Worm (Caenorhabditis elegans) whole organism, early embryonic: ENCODE results near the gene lys-2.

Source experiments
- B0310.2 ChIP-seq: sonication (generic microtip); optimal IDR thresholded peaks from 2 replicates; lab custom pipeline; 2016; ENCODE audit warnings: mild to moderate bottlenecking, missing genetic modification characterization, missing compliant biosample characterization
- F13C5.2 ChIP-seq: sonication (generic microtip); optimal IDR thresholded peaks from 2 replicates; lab custom pipeline; 2017; ENCODE audit warnings: mild to moderate bottlenecking, missing genetic modification characterization, inconsistent platforms, missing compliant biosample characterization
- ama-1 ChIP-seq: fragments of 150-350 bp; optimal IDR thresholded peaks from 2 replicates; lab custom pipeline; 2014
- ceh-13 ChIP-seq: fragments of 200-800 bp; sonication (Bioruptor generic); optimal IDR thresholded peaks from 2 replicates; lab custom pipeline; 2018; ENCODE audit warnings: mild to moderate bottlenecking, missing genetic modification characterization, missing compliant biosample characterization
- ceh-36 ChIP-seq: sonication (generic microtip); optimal IDR thresholded peaks from 2 replicates; lab custom pipeline; 2016; ENCODE audit warnings: missing genetic modification characterization, inconsistent platforms, missing compliant biosample characterization
- flt-1 ChIP-seq: fragments of 200-800 bp; sonication (Bioruptor generic); IDR thresholded peaks from 2 replicates; pipeline ENCODE4 v1.3.6; 2022; ENCODE audit warnings: missing genetic modification characterization, missing compliant biosample characterization
- hmbx-1 ChIP-seq: sonication (generic microtip); optimal IDR thresholded peaks from 2 replicates; lab custom pipeline; 2016; ENCODE audit warnings: mild to moderate bottlenecking, missing genetic modification characterization, missing compliant biosample characterization
- hmg-4 ChIP-seq: fragments of 200-800 bp; sonication (Bioruptor generic); optimal IDR thresholded peaks from 2 replicates; lab custom pipeline; 2018; ENCODE audit warnings: mild to moderate bottlenecking, missing genetic modification characterization, missing compliant biosample characterization
- hnd-1 ChIP-seq: sonication (generic microtip); optimal IDR thresholded peaks from 2 replicates; lab custom pipeline; 2016; ENCODE audit warnings: missing genetic modification characterization, missing compliant biosample characterization
- scrt-1 ChIP-seq: fragments of 200-800 bp; sonication (Bioruptor generic); IDR thresholded peaks from 2 replicates; pipeline ENCODE4 v1.3.6; 2022; ENCODE audit warnings: missing genetic modification characterization, missing compliant biosample characterization
- sea-1 ChIP-seq: fragments of 200-800 bp; sonication (Bioruptor generic); conservative IDR thresholded peaks from 2 replicates; pipeline ENCODE4 v1.3.6; 2022; ENCODE audit warnings: missing genetic modification characterization, missing compliant biosample characterization
- tbx-11 ChIP-seq: fragments of 200-800 bp; sonication (Bioruptor generic); IDR thresholded peaks from 2 replicates; pipeline ENCODE4 v1.3.6; 2022; ENCODE audit warnings: missing genetic modification characterization, missing compliant biosample characterization
- tbx-37 ChIP-seq: fragments of 200-800 bp; sonication (Bioruptor generic); conservative IDR thresholded peaks from 2 replicates; pipeline ENCODE4 v1.3.6; 2022; ENCODE audit warnings: missing genetic modification reagents, missing genetic modification characterization, missing compliant biosample characterization

DNA sequence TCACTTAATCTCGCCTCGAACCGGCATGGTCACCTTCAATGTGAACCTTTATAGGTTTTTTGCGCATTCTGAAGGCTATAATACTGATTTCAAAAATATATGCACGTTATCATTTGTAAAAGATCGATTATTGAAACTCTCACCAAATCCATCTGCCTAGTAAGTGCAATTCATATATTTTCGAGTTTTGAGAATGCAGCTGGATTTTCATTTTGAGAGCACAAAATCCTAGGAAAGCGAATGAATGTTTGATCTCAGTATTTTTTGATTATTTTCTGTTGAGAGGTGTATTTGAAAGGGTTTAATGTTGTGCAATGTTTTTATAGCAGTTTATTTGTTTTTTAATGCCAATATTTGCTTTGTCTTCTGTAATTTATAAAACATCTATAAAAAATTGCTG is 5.2 kb downstream of the lys-2 start:
- no peak for TF ChIP-seq flt-1 (GFP tag; lab: Robert Waterston, UW)
- TF ChIP-seq hnd-1 (tag; lab: Kevin White, UChicago), result no peak
- no peak for TF ChIP-seq B0310.2 (tag; lab: Kevin White, UChicago)
- no peak for TF ChIP-seq ama-1 (lab: Kevin White, UChicago)
- TF ChIP-seq hmg-4 (GFP tag; lab: Kevin White, UChicago), result no peak
- no peak for TF ChIP-seq F13C5.2 (tag; lab: Kevin White, UChicago)
- no peak for TF ChIP-seq ceh-13 (GFP tag; lab: Kevin White, UChicago)
- no peak for TF ChIP-seq sea-1 (GFP tag; lab: Robert Waterston, UW)
- TF ChIP-seq hmbx-1 (tag; lab: Kevin White, UChicago), result no peak
- TF ChIP-seq tbx-11, result no peak
- no peak for TF ChIP-seq tbx-37
- no peak for TF ChIP-seq scrt-1 (GFP tag; lab: Robert Waterston, UW)
- no peak for TF ChIP-seq ceh-36 (tag; lab: Kevin White, UChicago)
